Fruit fly (Drosophila melanogaster) whole organism, prepupa: ENCODE results near the gene CG32137.

ENCODE experiments used
- Blimp-1 ChIP-seq: fragments of 200-800 bp; sonication (Bioruptor generic); optimal IDR thresholded peaks from 3 replicates; lab custom pipeline; 2017; ENCODE audit warnings: missing biosample characterization, missing genetic modification characterization, mild to moderate bottlenecking, moderate library complexity, missing genetic modification reagents
- CG1621 ChIP-seq: fragments of 200-800 bp; sonication (Bioruptor generic); optimal IDR thresholded peaks from 3 replicates; lab custom pipeline; 2018; ENCODE audit warnings: missing biosample characterization, mild to moderate bottlenecking, missing genetic modification characterization
- CG6163 ChIP-seq: fragments of 200-800 bp; sonication (Bioruptor generic); IDR thresholded peaks from 3 replicates; pipeline ENCODE4 v1.3.6; 2022; ENCODE audit warnings: missing biosample characterization, missing genetic modification characterization
- Ets21C ChIP-seq: fragments of 200-800 bp; sonication (Bioruptor generic); optimal IDR thresholded peaks from 3 replicates; lab custom pipeline; 2016; ENCODE audit warnings: missing biosample characterization, missing genetic modification characterization
- Sox15 ChIP-seq: fragments of 200-800 bp; sonication (Bioruptor generic); optimal IDR thresholded peaks from 3 replicates; lab custom pipeline; 2016; ENCODE audit warnings: missing biosample characterization, missing genetic modification characterization

DNA sequence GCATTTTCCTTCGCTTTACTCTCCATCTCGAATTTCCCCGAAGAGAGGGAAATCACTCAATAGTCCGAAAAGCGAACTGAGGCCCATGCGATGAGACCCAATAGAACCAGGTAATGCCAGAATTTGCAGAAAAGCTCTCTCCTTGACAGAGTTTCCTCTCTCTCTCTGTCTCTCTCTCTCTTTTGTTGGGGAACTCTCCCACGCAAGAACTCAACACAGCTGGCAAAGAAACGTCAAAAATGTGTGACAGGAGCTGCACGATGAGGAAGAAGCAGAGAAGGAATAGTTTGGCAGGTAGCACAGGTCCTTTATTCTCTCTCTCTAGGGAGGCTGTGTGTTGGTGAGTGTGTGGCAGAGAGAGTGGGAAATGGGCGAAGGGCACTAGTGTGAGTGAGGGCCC is 34.6 kb upstream of the CG32137 start:
- TF ChIP-seq Ets21C (GFP tag; lab: Kevin White, UChicago) (no peak), Sox15 (no peak), Blimp-1 (GFP tag; lab: Kevin White, UChicago) (no peak), CG1621 (tag; lab: Kevin White, UChicago) (no peak), CG6163 (GFP tag; lab: Robert Waterston, UW) (no peak)
